Worm (Caenorhabditis elegans) whole organism, mixed stage, embryonic: ENCODE measurements around the gene fis-2.

Source experiments
- nhr-28 ChIP-seq: fragments of 150-350 bp; optimal IDR thresholded peaks from 2 replicates; lab custom pipeline; 2014; ENCODE audit warnings: missing biosample characterization, missing genetic modification characterization
- nhr-76 ChIP-seq: sonication (generic microtip); optimal IDR thresholded peaks from 2 replicates; lab custom pipeline; 2017; ENCODE audit warnings: missing biosample characterization, missing genetic modification characterization
- pha-4 ChIP-seq: fragments of 150-350 bp; optimal IDR thresholded peaks from 2 replicates; lab custom pipeline; 2018; ENCODE audit warnings: missing biosample characterization, missing genetic modification reagents, missing genetic modification characterization
- sptf-1 ChIP-seq: sonication (generic microtip); optimal IDR thresholded peaks from 2 replicates; lab custom pipeline; 2017; ENCODE audit warnings: mild to moderate bottlenecking, missing genetic modification characterization, moderate library complexity, missing compliant biosample characterization
- ztf-11 ChIP-seq: fragments of 150-350 bp; optimal IDR thresholded peaks from 2 replicates; lab custom pipeline; 2014; ENCODE audit warnings: missing biosample characterization, missing genetic modification characterization

- no peak for TF ChIP-seq sptf-1
- TF ChIP-seq pha-4 (tag; lab: Kevin White, UChicago) = no peak
- TF ChIP-seq nhr-28 (tag; lab: Kevin White, UChicago) = no peak
- TF ChIP-seq ztf-11 = no peak
- no peak for TF ChIP-seq nhr-76 (tag; lab: Kevin White, UChicago)
Observed at ce11 chrX:8236515-8236914, 48.5 kb downstream of the fis-2 start.
